Worm (Caenorhabditis elegans): Measurements from ENCODE around the gene C53B7.2.

The C53B7.2 gene

ce11 chrX:6893074-6893473 is 47.0 kb downstream of the C53B7.2 start (continued):
- no peak for TF ChIP-seq mel-28 (tag; optimal IDR thresholded peaks at IDR 0.05; ENCODE audit: borderline replicate concordance)

ce11 chrX:6894104-6894503 is 48.1 kb downstream of the C53B7.2 start:
- no peak for TF ChIP-seq mcd-1 (GFP tag; IDR thresholded peaks at IDR 0.05)
- no peak for TF ChIP-seq athp-1 (tag; optimal IDR thresholded peaks at IDR 0.05)
- no peak for TF ChIP-seq cebp-2 (GFP tag; IDR thresholded peaks at IDR 0.05)
- TF ChIP-seq ceh-58 (GFP tag; IDR thresholded peaks at IDR 0.05) = no peak
- no peak for TF ChIP-seq egl-18 (GFP tag; IDR thresholded peaks at IDR 0.05)
